Fruit fly (Drosophila melanogaster) Kc167 (cell line): ENCODE results near the gene wgn.

Experiments
- Myc ChIP-seq: fragments of >200 bp; optimal IDR thresholded peaks from 2 replicates; lab custom pipeline; 2017; ENCODE audit warnings: missing external identifiers
- h ChIP-seq: fragments of >200 bp; optimal IDR thresholded peaks from 3 replicates; lab custom pipeline; 2018; ENCODE audit warnings: missing external identifiers
- insv ChIP-seq: fragments of >200 bp; optimal IDR thresholded peaks from 3 replicates; lab custom pipeline; 2018; ENCODE audit warnings: missing external identifiers
- psq ChIP-seq: fragments of >200 bp; optimal IDR thresholded peaks from 2 replicates; lab custom pipeline; 2017; ENCODE audit warnings: missing external identifiers

DNA sequence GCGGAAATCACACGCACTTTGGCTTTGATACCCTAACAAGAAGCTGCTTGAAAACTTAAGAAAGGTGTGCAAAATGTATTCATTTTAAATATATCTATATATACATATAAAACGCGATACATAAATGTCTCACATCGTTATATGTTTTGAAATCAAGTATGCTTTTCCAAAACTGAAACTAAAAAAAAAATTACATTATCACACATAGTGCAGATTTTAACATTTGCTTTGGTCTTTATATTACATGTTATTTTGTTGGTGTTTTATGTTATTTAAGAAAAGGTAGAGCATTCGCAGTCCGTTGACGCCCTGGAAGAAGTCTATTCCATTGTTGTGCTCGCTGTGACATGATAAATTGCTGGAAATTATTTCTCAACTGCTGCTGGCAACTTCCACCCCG is 16.6 kb downstream of the wgn start:
- TF ChIP-seq h (lab: Kevin White, UChicago) (no peak), psq (lab: Kevin White, UChicago) (no peak), insv (lab: Kevin White, UChicago) (no peak), Myc (lab: Kevin White, UChicago) (no peak)
